Fruit fly (Drosophila melanogaster) whole organism, embryonic: Measurements from ENCODE around the gene Adsl.

Source experiments
- Abd-B ChIP-seq: fragments of 200-800 bp; sonication (Bioruptor generic); optimal IDR thresholded peaks from 2 replicates; lab custom pipeline; 2018; ENCODE audit warnings: missing biosample characterization, mild to moderate bottlenecking, missing genetic modification characterization, moderate library complexity
- Ada2b ChIP-seq: fragments of 200-800 bp; sonication (Bioruptor generic); IDR thresholded peaks from 2 replicates; pipeline ENCODE4 v1.3.6; 2022; ENCODE audit warnings: missing biosample characterization, missing genetic modification characterization
- Bteb2 ChIP-seq: fragments of 200-800 bp; sonication (Bioruptor generic); optimal IDR thresholded peaks from 2 replicates; lab custom pipeline; 2016; ENCODE audit warnings: missing biosample characterization, missing genetic modification characterization
- CG1024 ChIP-seq: fragments of 200-800 bp; sonication (Bioruptor generic); IDR thresholded peaks from 2 replicates; pipeline ENCODE4 v1.3.6; 2022; ENCODE audit warnings: missing biosample characterization, missing genetic modification characterization
- CG10543 ChIP-seq: fragments of 200-800 bp; sonication (Bioruptor generic); optimal IDR thresholded peaks from 3 replicates; lab custom pipeline; 2017; ENCODE audit warnings: missing biosample characterization, mild to moderate bottlenecking, missing genetic modification characterization, moderate library complexity
- CG12744 ChIP-seq: fragments of 200-800 bp; sonication (Bioruptor generic); optimal IDR thresholded peaks from 2 replicates; lab custom pipeline; 2016; ENCODE audit warnings: missing biosample characterization, missing genetic modification characterization
- CG12942 ChIP-seq: fragments of 200-800 bp; sonication (Bioruptor generic); optimal IDR thresholded peaks from 3 replicates; lab custom pipeline; 2016; ENCODE audit warnings: missing biosample characterization, missing genetic modification characterization
- CG13123 ChIP-seq: fragments of 200-800 bp; sonication (Bioruptor generic); optimal IDR thresholded peaks from 2 replicates; lab custom pipeline; 2016; ENCODE audit warnings: missing biosample characterization, missing genetic modification characterization
- CG1529 ChIP-seq: fragments of 200-800 bp; sonication (Bioruptor generic); optimal IDR thresholded peaks from 3 replicates; lab custom pipeline; 2018; ENCODE audit warnings: missing biosample characterization, missing genetic modification characterization
- CG15696 ChIP-seq: fragments of 200-800 bp; sonication (Bioruptor generic); optimal IDR thresholded peaks from 2 replicates; lab custom pipeline; 2019; ENCODE audit warnings: missing biosample characterization, mild to moderate bottlenecking, missing genetic modification characterization, moderate library complexity
- CG16815 ChIP-seq: fragments of 200-800 bp; sonication (Bioruptor generic); optimal IDR thresholded peaks from 3 replicates; lab custom pipeline; 2017; ENCODE audit warnings: missing biosample characterization, mild to moderate bottlenecking, missing genetic modification characterization
- CG1832 ChIP-seq: fragments of 200-800 bp; sonication (Bioruptor generic); optimal IDR thresholded peaks from 2 replicates; lab custom pipeline; 2017; ENCODE audit warnings: missing biosample characterization, mild to moderate bottlenecking, missing genetic modification characterization, inconsistent platforms
- CG3065 ChIP-seq: fragments of 200-800 bp; sonication (Bioruptor generic); optimal IDR thresholded peaks from 2 replicates; lab custom pipeline; 2016; ENCODE audit warnings: missing biosample characterization, missing genetic modification characterization
- CG31224 ChIP-seq: fragments of 200-800 bp; sonication (Bioruptor generic); IDR thresholded peaks from 2 replicates; pipeline ENCODE4 v1.3.6; 2022; ENCODE audit warnings: missing biosample characterization, missing genetic modification characterization
- CG31365 ChIP-seq: fragments of 200-800 bp; sonication (Bioruptor generic); optimal IDR thresholded peaks from 2 replicates; lab custom pipeline; 2018; ENCODE audit warnings: missing biosample characterization, mild to moderate bottlenecking, missing genetic modification characterization
- CG4424 ChIP-seq: fragments of 200-800 bp; sonication (Bioruptor generic); optimal IDR thresholded peaks from 3 replicates; lab custom pipeline; 2016; ENCODE audit warnings: missing biosample characterization, missing genetic modification characterization
- CG4707 ChIP-seq: fragments of 200-800 bp; sonication (Bioruptor generic); optimal IDR thresholded peaks from 2 replicates; lab custom pipeline; 2018; ENCODE audit warnings: missing biosample characterization, mild to moderate bottlenecking, missing genetic modification characterization, moderate library complexity
- CG6175 ChIP-seq: fragments of 200-800 bp; sonication (Bioruptor generic); IDR thresholded peaks from 3 replicates; pipeline ENCODE4 v1.3.6; 2022; ENCODE audit warnings: missing biosample characterization, missing genetic modification characterization
- CG6854 ChIP-seq: fragments of 200-800 bp; sonication (Bioruptor generic); optimal IDR thresholded peaks from 3 replicates; lab custom pipeline; 2017; ENCODE audit warnings: missing biosample characterization, mild to moderate bottlenecking, missing genetic modification characterization
- CG7786 ChIP-seq: fragments of 200-800 bp; sonication (Bioruptor generic); optimal IDR thresholded peaks from 2 replicates; lab custom pipeline; 2016; ENCODE audit warnings: missing biosample characterization, missing genetic modification characterization
- Camta ChIP-seq: fragments of 200-800 bp; sonication (Bioruptor generic); optimal IDR thresholded peaks from 2 replicates; lab custom pipeline; 2016; ENCODE audit warnings: missing biosample characterization, missing genetic modification characterization
- CoRest ChIP-seq: fragments of 200-800 bp; sonication (Bioruptor generic); optimal IDR thresholded peaks from 3 replicates; lab custom pipeline; 2018; ENCODE audit warnings: missing biosample characterization, mild to moderate bottlenecking, missing genetic modification characterization, moderate library complexity
- CrebB ChIP-seq: fragments of 200-800 bp; sonication (Bioruptor generic); optimal IDR thresholded peaks from 3 replicates; lab custom pipeline; 2018; ENCODE audit warnings: missing biosample characterization, mild to moderate bottlenecking, missing genetic modification characterization
- D19A ChIP-seq: fragments of 200-800 bp; optimal IDR thresholded peaks from 3 replicates; lab custom pipeline; 2019; ENCODE audit warnings: missing biosample characterization, mild to moderate bottlenecking, missing genetic modification characterization, moderate library complexity
- Ets65A ChIP-seq: fragments of 200-800 bp; sonication (Bioruptor generic); peaks from one replicate; lab custom pipeline; 2016; ENCODE audit warnings: missing biosample characterization, missing genetic modification characterization
- HLHmδ ChIP-seq: fragments of 200-800 bp; sonication (Bioruptor generic); optimal IDR thresholded peaks from 2 replicates; lab custom pipeline; 2018; ENCODE audit warnings: missing biosample characterization, mild to moderate bottlenecking, missing genetic modification characterization, moderate library complexity
- MTF-1 ChIP-seq: fragments of 200-800 bp; sonication (Bioruptor generic); optimal IDR thresholded peaks from 2 replicates; lab custom pipeline; 2018; ENCODE audit warnings: missing biosample characterization, mild to moderate bottlenecking, missing genetic modification characterization, borderline replicate concordance
- NC2α ChIP-seq: fragments of 200-800 bp; sonication (Bioruptor generic); optimal IDR thresholded peaks from 2 replicates; lab custom pipeline; 2016; ENCODE audit warnings: missing biosample characterization, missing genetic modification characterization
- PHDP ChIP-seq: fragments of 200-800 bp; sonication (Bioruptor generic); optimal IDR thresholded peaks from 3 replicates; lab custom pipeline; 2018; ENCODE audit warnings: missing biosample characterization, mild to moderate bottlenecking, missing genetic modification characterization, moderate library complexity
- Sox102F ChIP-seq: fragments of 200-800 bp; sonication (Bioruptor generic); optimal IDR thresholded peaks from 2 replicates; lab custom pipeline; 2018; ENCODE audit warnings: missing biosample characterization, mild to moderate bottlenecking, missing genetic modification characterization, moderate library complexity
- Sry-δ ChIP-seq: fragments of 200-800 bp; sonication (Bioruptor generic); optimal IDR thresholded peaks from 2 replicates; lab custom pipeline; 2016; ENCODE audit warnings: missing biosample characterization, missing genetic modification characterization
- Vsx1 ChIP-seq: fragments of 200-800 bp; sonication (Bioruptor generic); optimal IDR thresholded peaks from 2 replicates; lab custom pipeline; 2017; ENCODE audit warnings: missing biosample characterization, mild to moderate bottlenecking, missing genetic modification characterization, missing genetic modification reagents
- ase ChIP-seq: fragments of 200-800 bp; sonication (Bioruptor generic); IDR thresholded peaks from 3 replicates; pipeline ENCODE4 v1.3.6; 2022; ENCODE audit warnings: missing biosample characterization, missing genetic modification characterization
- cas ChIP-seq: fragments of 200-800 bp; sonication (Bioruptor generic); IDR thresholded peaks from 2 replicates; pipeline ENCODE4 v1.3.6; 2022; ENCODE audit warnings: missing biosample characterization, missing genetic modification characterization
- cato ChIP-seq: fragments of 200-800 bp; sonication (Bioruptor generic); optimal IDR thresholded peaks from 2 replicates; lab custom pipeline; 2016; ENCODE audit warnings: missing biosample characterization, missing genetic modification characterization, borderline replicate concordance
- emc ChIP-seq: fragments of 200-800 bp; sonication (Bioruptor generic); optimal IDR thresholded peaks from 2 replicates; lab custom pipeline; 2016; ENCODE audit warnings: missing biosample characterization, missing genetic modification characterization
- exex ChIP-seq: fragments of 200-800 bp; sonication (Bioruptor generic); optimal IDR thresholded peaks from 4 replicates; lab custom pipeline; 2018; ENCODE audit warnings: missing biosample characterization, mild to moderate bottlenecking, missing genetic modification characterization, moderate library complexity
- grau ChIP-seq: fragments of 200-800 bp; optimal IDR thresholded peaks from 3 replicates; lab custom pipeline; 2019; ENCODE audit warnings: missing biosample characterization, mild to moderate bottlenecking, missing genetic modification characterization, moderate library complexity
- gsb-n ChIP-seq: fragments of 200-800 bp; sonication (Bioruptor generic); optimal IDR thresholded peaks from 3 replicates; lab custom pipeline; 2018; ENCODE audit warnings: missing biosample characterization, mild to moderate bottlenecking, missing genetic modification characterization
- jing ChIP-seq: fragments of 200-800 bp; sonication (Bioruptor generic); optimal IDR thresholded peaks from 2 replicates; lab custom pipeline; 2018; ENCODE audit warnings: missing biosample characterization, mild to moderate bottlenecking, missing genetic modification characterization
- jumu ChIP-seq: fragments of 200-800 bp; sonication (Bioruptor generic); optimal IDR thresholded peaks from 3 replicates; lab custom pipeline; 2016; ENCODE audit warnings: missing biosample characterization, missing genetic modification characterization
- kah ChIP-seq: fragments of 200-800 bp; sonication (Bioruptor generic); optimal IDR thresholded peaks from 2 replicates; lab custom pipeline; 2018; ENCODE audit warnings: missing biosample characterization, mild to moderate bottlenecking, missing genetic modification characterization
- klu ChIP-seq: fragments of 200-800 bp; sonication (Bioruptor generic); IDR thresholded peaks from 2 replicates; pipeline ENCODE4 v1.3.6; 2022; ENCODE audit warnings: missing biosample characterization, missing genetic modification characterization
- lilli ChIP-seq: fragments of 200-800 bp; sonication (Bioruptor generic); optimal IDR thresholded peaks from 3 replicates; lab custom pipeline; 2016; ENCODE audit warnings: missing biosample characterization, missing genetic modification characterization
- mam ChIP-seq: fragments of 200-800 bp; sonication (Bioruptor generic); optimal IDR thresholded peaks from 3 replicates; lab custom pipeline; 2016; ENCODE audit warnings: missing biosample characterization, missing genetic modification characterization
- nom ChIP-seq: fragments of 200-800 bp; sonication (Bioruptor generic); optimal IDR thresholded peaks from 2 replicates; lab custom pipeline; 2017; ENCODE audit warnings: missing biosample characterization, missing genetic modification characterization, mild to moderate bottlenecking, moderate library complexity, missing genetic modification reagents
- pita ChIP-seq: fragments of 200-800 bp; sonication (Bioruptor generic); optimal IDR thresholded peaks from 2 replicates; lab custom pipeline; 2017; ENCODE audit warnings: missing biosample characterization, mild to moderate bottlenecking, missing genetic modification characterization
- schlank ChIP-seq: fragments of 200-800 bp; sonication (Bioruptor generic); optimal IDR thresholded peaks from 2 replicates; lab custom pipeline; 2018; ENCODE audit warnings: missing biosample characterization, mild to moderate bottlenecking, missing genetic modification characterization
- shn ChIP-seq: fragments of 200-800 bp; sonication (Bioruptor generic); optimal IDR thresholded peaks from 3 replicates; lab custom pipeline; 2016; ENCODE audit warnings: missing biosample characterization, missing genetic modification characterization
- stc ChIP-seq: fragments of 200-800 bp; sonication (Bioruptor generic); IDR thresholded peaks from 2 replicates; pipeline ENCODE4 v1.3.6; 2022; ENCODE audit warnings: missing biosample characterization, missing genetic modification characterization
- toy ChIP-seq: fragments of 200-800 bp; sonication (Bioruptor generic); IDR thresholded peaks from 2 replicates; pipeline ENCODE4 v1.3.6; 2022; ENCODE audit warnings: missing biosample characterization, missing genetic modification characterization
- zfh1 ChIP-seq: fragments of 200-800 bp; sonication (Bioruptor generic); IDR thresholded peaks from 3 replicates; pipeline ENCODE4 v1.3.6; 2022; ENCODE audit warnings: missing biosample characterization, missing genetic modification characterization

Gene Adsl

DNA sequence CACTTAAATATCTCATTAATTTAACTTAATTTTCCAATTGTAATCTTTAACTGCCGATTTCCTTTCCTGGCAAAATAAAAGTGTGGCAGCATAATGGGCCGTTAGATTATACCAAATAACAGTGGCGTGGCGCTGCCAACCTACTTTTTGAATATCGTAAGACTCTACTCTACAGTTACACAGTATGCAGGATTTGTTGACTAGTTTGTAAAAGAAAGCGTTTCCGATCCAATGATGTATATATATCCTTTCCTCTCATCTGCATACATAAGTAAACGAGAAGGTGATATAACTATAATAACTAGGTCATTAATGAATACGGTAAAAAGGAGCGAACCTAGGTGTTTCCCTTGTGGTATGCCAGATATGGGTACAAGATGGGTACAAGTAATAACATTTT, 29.1 kb downstream of the Adsl start, which contains the start of gene EMC2B (continued):
- TF ChIP-seq kah (GFP tag; lab: Kevin White, UChicago), result no peak
- TF ChIP-seq Vsx1 (GFP tag; lab: Kevin White, UChicago), result no peak
- peak; percentile 5 for TF ChIP-seq gsb-n
- TF ChIP-seq Ada2b, result no peak
- peak; percentile 94 for TF ChIP-seq Ets65A (GFP tag; lab: Kevin White, UChicago)
- TF ChIP-seq CoRest (tag; lab: Kevin White, UChicago), result peak; percentile 55
- no peak for TF ChIP-seq schlank (tag; lab: Kevin White, UChicago)
- TF ChIP-seq CG6854 (GFP tag; lab: Kevin White, UChicago), result no peak
- no peak for TF ChIP-seq stc (GFP tag; lab: Robert Waterston, UW)
- no peak for TF ChIP-seq Sox102F (GFP tag; lab: Kevin White, UChicago)
- no peak for TF ChIP-seq Sry-δ (GFP tag; lab: Kevin White, UChicago)
- TF ChIP-seq CG13123 (GFP tag; lab: Kevin White, UChicago), result peak; percentile 14
- no peak for TF ChIP-seq CG12744 (GFP tag; lab: Kevin White, UChicago)
- TF ChIP-seq CG1024 (GFP tag; lab: Robert Waterston, UW), result no peak
- TF ChIP-seq nom (GFP tag; lab: Kevin White, UChicago), result no peak
- no peak for TF ChIP-seq PHDP
- TF ChIP-seq CG15696 (tag; lab: Kevin White, UChicago), result peak; percentile 5
- peak; percentile 21 for TF ChIP-seq shn (GFP tag; lab: Kevin White, UChicago)
- TF ChIP-seq pita, result no peak
- TF ChIP-seq CG31365 (tag; lab: Kevin White, UChicago), result no peak
- peak; percentile 10 for TF ChIP-seq Bteb2
- TF ChIP-seq CG1529, result no peak
- TF ChIP-seq ase (GFP tag; lab: Robert Waterston, UW), result no peak
- TF ChIP-seq CG4424, result peak; percentile 5
- TF ChIP-seq MTF-1 (GFP tag; lab: Kevin White, UChicago), result no peak
- no peak for TF ChIP-seq toy
- TF ChIP-seq CG6175, result no peak
- no peak for TF ChIP-seq emc (GFP tag; lab: Kevin White, UChicago)
- TF ChIP-seq CG3065, result no peak
- TF ChIP-seq CG7786 (GFP tag; lab: Kevin White, UChicago), result peak; percentile 11
- TF ChIP-seq CG4707 (GFP tag; lab: Kevin White, UChicago), result no peak
- peak; percentile 56 for TF ChIP-seq mam (GFP tag; lab: Kevin White, UChicago)
- no peak for TF ChIP-seq cato (GFP tag; lab: Kevin White, UChicago)
- TF ChIP-seq exex (tag; lab: Kevin White, UChicago), result no peak
- TF ChIP-seq jumu (GFP tag; lab: Kevin White, UChicago), result peak; percentile 17
- no peak for TF ChIP-seq CG16815 (GFP tag; lab: Kevin White, UChicago)
- TF ChIP-seq CG12942 (GFP tag; lab: Kevin White, UChicago), result no peak
- peak; percentile 81 for TF ChIP-seq D19A
- peak; percentile 62 for TF ChIP-seq Abd-B (GFP tag; lab: Kevin White, UChicago)
- no peak for TF ChIP-seq NC2α
- TF ChIP-seq grau, result peak; percentile 34
- TF ChIP-seq klu (GFP tag; lab: Robert Waterston, UW), result no peak
- no peak for TF ChIP-seq CG31224 (GFP tag; lab: Robert Waterston, UW)
- no peak for TF ChIP-seq CG1832 (GFP tag; lab: Kevin White, UChicago)
- TF ChIP-seq Camta (GFP tag; lab: Kevin White, UChicago), result no peak
- TF ChIP-seq CG10543 (GFP tag; lab: Kevin White, UChicago), result no peak
- no peak for TF ChIP-seq CrebB (tag; lab: Kevin White, UChicago)
- no peak for TF ChIP-seq HLHmδ (GFP tag; lab: Kevin White, UChicago)
- no peak for TF ChIP-seq jing (GFP tag; lab: Kevin White, UChicago)
- TF ChIP-seq zfh1, result no peak
- peak; percentile 63 for TF ChIP-seq lilli
- TF ChIP-seq cas (GFP tag; lab: Robert Waterston, UW), result no peak
